Worm (Caenorhabditis elegans) whole organism, L2 larva: ENCODE measurements around the gene Y82E9BL.1.

ENCODE experiments used
- F13H6.1 ChIP-seq: sonication (generic microtip); optimal IDR thresholded peaks from 2 replicates; lab custom pipeline; 2016; ENCODE audit warnings: missing genetic modification characterization, missing compliant biosample characterization
- alr-1 ChIP-seq: fragments of 150-350 bp; optimal IDR thresholded peaks from 2 replicates; lab custom pipeline; 2014; ENCODE audit warnings: missing biosample characterization, missing genetic modification characterization
- aly-2 ChIP-seq: fragments of 150-350 bp; optimal IDR thresholded peaks from 2 replicates; lab custom pipeline; 2014; ENCODE audit warnings: missing biosample characterization, missing genetic modification characterization
- ama-1 ChIP-seq: fragments of 150-350 bp; optimal IDR thresholded peaks from 2 replicates; lab custom pipeline; 2018; ENCODE audit warnings: inconsistent platforms
- crh-2 ChIP-seq: sonication (generic microtip); optimal IDR thresholded peaks from 2 replicates; lab custom pipeline; 2017; ENCODE audit warnings: missing biosample characterization, missing genetic modification characterization
- egl-27 ChIP-seq: sonication (generic microtip); optimal IDR thresholded peaks from 3 replicates; lab custom pipeline; 2017; ENCODE audit warnings: missing biosample characterization, missing genetic modification reagents, missing genetic modification characterization
- elt-3 ChIP-seq: sonication (generic microtip); optimal IDR thresholded peaks from 2 replicates; lab custom pipeline; 2017; ENCODE audit warnings: missing biosample characterization, missing genetic modification characterization
- fos-1 ChIP-seq: fragments of 150-350 bp; optimal IDR thresholded peaks from 2 replicates; lab custom pipeline; 2014; ENCODE audit warnings: missing biosample characterization, missing genetic modification characterization
- gmeb-1 ChIP-seq: fragments of 150-350 bp; optimal IDR thresholded peaks from 2 replicates; lab custom pipeline; 2014; ENCODE audit warnings: missing biosample characterization, missing genetic modification characterization
- lin-11 ChIP-seq: fragments of 150-350 bp; sonication (generic microtip); optimal IDR thresholded peaks from 2 replicates; lab custom pipeline; 2014; ENCODE audit warnings: missing biosample characterization, missing genetic modification characterization, inconsistent platforms, mixed read lengths
- lin-39 ChIP-seq: fragments of 150-350 bp; optimal IDR thresholded peaks from 2 replicates; lab custom pipeline; 2014; ENCODE audit warnings: missing biosample characterization, missing genetic modification reagents, missing genetic modification characterization
- mdl-1 ChIP-seq, 2 experiments: fragments of 150-350 bp in 1 of 2; sonication (generic microtip) in 1 of 2; optimal IDR thresholded peaks; 2 replicates each; lab custom pipeline; 2017; ENCODE audit warnings: missing biosample characterization in 2 of 2, missing genetic modification characterization in 2 of 2
- nhr-10 ChIP-seq: sonication (generic microtip); optimal IDR thresholded peaks from 2 replicates; lab custom pipeline; 2017; ENCODE audit warnings: missing biosample characterization, missing genetic modification characterization
- nhr-11 ChIP-seq: fragments of 150-350 bp; optimal IDR thresholded peaks from 2 replicates; lab custom pipeline; 2014; ENCODE audit warnings: missing biosample characterization, missing genetic modification characterization
- nhr-12 ChIP-seq: fragments of 150-350 bp; optimal IDR thresholded peaks from 2 replicates; lab custom pipeline; 2014; ENCODE audit warnings: missing biosample characterization, missing genetic modification characterization
- nhr-21 ChIP-seq: fragments of 150-350 bp; optimal IDR thresholded peaks from 2 replicates; lab custom pipeline; 2014; ENCODE audit warnings: missing biosample characterization, missing genetic modification characterization
- nhr-23 ChIP-seq: fragments of 150-350 bp; optimal IDR thresholded peaks from 2 replicates; lab custom pipeline; 2014; ENCODE audit warnings: missing biosample characterization, missing genetic modification reagents, missing genetic modification characterization
- nhr-237 ChIP-seq: fragments of 150-350 bp; optimal IDR thresholded peaks from 2 replicates; lab custom pipeline; 2014; ENCODE audit warnings: missing biosample characterization, missing genetic modification characterization
- nhr-6 ChIP-seq: fragments of 150-350 bp; optimal IDR thresholded peaks from 2 replicates; lab custom pipeline; 2014; ENCODE audit warnings: missing biosample characterization, missing genetic modification characterization
- skn-1 ChIP-seq: sonication (generic microtip); optimal IDR thresholded peaks from 2 replicates; lab custom pipeline; 2017; ENCODE audit warnings: missing biosample characterization, missing genetic modification characterization
- sma-3 ChIP-seq: sonication (generic microtip); optimal IDR thresholded peaks from 2 replicates; lab custom pipeline; 2016; ENCODE audit warnings: missing genetic modification reagents, missing genetic modification characterization, missing compliant biosample characterization
- sma-9 ChIP-seq, 2 experiments: fragments of 150-350 bp in 1 of 2; sonication (generic microtip) in 1 of 2; optimal IDR thresholded peaks; 2 replicates each; lab custom pipeline; 2014 to 2016; ENCODE audit warnings: missing genetic modification characterization in 2 of 2, mild to moderate bottlenecking in 1 of 2, missing biosample characterization in 1 of 2, missing compliant biosample characterization in 1 of 2, missing genetic modification reagents in 1 of 2, moderate library complexity in 1 of 2
- unc-39 ChIP-seq: fragments of 150-350 bp; optimal IDR thresholded peaks from 2 replicates; lab custom pipeline; 2014; ENCODE audit warnings: missing biosample characterization, missing genetic modification characterization
- unc-62 ChIP-seq: fragments of 150-350 bp; optimal IDR thresholded peaks from 2 replicates; lab custom pipeline; 2014; ENCODE audit warnings: missing biosample characterization, missing genetic modification reagents, missing genetic modification characterization
- ztf-1 ChIP-seq: fragments of 200-800 bp; sonication (Bioruptor generic); conservative IDR thresholded peaks from 2 replicates; pipeline ENCODE4 v1.3.6; 2022; ENCODE audit warnings: missing genetic modification characterization, missing compliant biosample characterization

The Y82E9BL.1 gene

DNA sequence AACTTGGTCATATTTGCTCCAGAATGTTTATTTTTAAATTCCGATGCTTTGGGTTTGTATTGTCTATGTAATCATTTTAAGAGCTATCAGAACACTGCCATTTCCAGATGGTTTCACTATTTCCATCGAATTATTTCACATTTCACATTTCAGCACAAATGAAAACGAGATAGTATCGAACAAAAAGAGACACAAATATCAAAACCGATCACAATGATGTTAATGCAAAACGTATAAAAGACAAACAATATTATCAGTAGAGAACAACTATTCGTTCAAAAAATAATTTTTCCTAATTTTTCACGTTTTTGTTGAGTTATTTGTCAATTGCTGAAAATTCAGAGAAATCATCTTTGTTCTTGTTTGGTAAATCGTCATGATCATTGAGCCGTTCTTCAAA, 40.1 kb upstream of the Y82E9BL.1 start:
- no peak for TF ChIP-seq mdl-1 (tag; optimal IDR thresholded peaks at IDR 0.05; lab: Kevin White, UChicago)
- peak; percentile 49 for TF ChIP-seq fos-1
- TF ChIP-seq, all 48 proteins: peak for 1

DNA sequence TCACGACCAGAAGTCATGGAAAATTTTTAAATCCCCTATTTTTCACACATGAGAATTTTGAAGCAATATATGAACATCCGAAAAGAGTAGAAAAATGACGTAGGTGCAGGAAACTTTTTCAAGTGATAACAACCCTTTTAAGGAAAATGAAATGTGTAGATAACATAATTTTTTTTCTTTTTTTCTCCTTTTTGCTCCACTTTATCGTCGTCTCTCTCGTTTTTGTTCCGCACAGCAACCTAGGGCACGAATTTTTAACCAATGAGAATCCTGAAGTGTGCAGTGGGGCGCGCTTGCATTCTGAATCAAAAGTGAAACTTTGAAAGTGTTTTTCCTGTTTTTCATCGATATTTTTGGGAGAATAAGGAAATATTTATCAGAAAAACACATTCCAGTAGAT, 37.5 kb upstream of the Y82E9BL.1 start:
- TF ChIP-seq crh-2 (tag; lab: Kevin White, UChicago) (peak; percentile 44), sma-3 (peak; percentile 26), nhr-12 (no peak), unc-62 (GFP tag; lab: Kevin White, UChicago) (no peak), F13H6.1 (peak; percentile 6), gmeb-1 (tag; lab: Kevin White, UChicago) (peak; percentile 21), sma-9 (GFP tag; optimal IDR thresholded peaks at IDR 0.05; lab: Kevin White, UChicago) (peak; percentile 2), sma-9 (tag; optimal IDR thresholded peaks at IDR 0.05; lab: Kevin White, UChicago) (no peak), fos-1 (peak; percentile 84)

DNA sequence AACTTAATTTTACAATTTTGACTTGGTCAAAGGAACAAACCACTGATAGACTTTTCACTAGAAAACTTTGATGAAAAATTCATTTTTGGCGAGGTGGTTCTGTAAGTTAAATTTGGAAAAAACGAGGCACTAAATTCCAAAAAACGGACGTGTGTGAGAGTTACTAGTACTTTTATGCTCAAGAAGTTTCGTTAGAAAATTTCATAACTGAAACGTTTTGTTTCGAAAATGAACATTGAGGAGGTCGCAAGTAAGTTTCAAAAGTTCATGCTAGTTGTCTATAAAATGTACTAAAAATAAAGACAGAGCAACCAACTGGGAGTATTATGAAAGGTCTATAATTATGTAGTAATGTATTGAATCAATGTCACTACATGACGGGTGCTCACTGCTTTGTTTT, 36.5 kb upstream of the Y82E9BL.1 start, which contains the start of gene pals-17:
Gene pals-17, minus strand, starts transcription at position 101 of the 400 bp plus-strand sequence.
- TF ChIP-seq elt-3 (tag; lab: Kevin White, UChicago) (no peak), egl-27 (tag; lab: Kevin White, UChicago) (no peak), ztf-1 (GFP tag; lab: Robert Waterston, UW) (no peak), unc-39 (tag; lab: Kevin White, UChicago) (no peak), lin-11 (tag; lab: Kevin White, UChicago) (no peak), nhr-11 (tag; lab: Kevin White, UChicago) (no peak), ama-1 (lab: Kevin White, UChicago) (no peak), crh-2 (tag; lab: Kevin White, UChicago) (no peak), alr-1 (tag; lab: Kevin White, UChicago) (no peak), nhr-23 (tag; lab: Kevin White, UChicago) (no peak), lin-39 (tag; lab: Kevin White, UChicago) (no peak)

DNA sequence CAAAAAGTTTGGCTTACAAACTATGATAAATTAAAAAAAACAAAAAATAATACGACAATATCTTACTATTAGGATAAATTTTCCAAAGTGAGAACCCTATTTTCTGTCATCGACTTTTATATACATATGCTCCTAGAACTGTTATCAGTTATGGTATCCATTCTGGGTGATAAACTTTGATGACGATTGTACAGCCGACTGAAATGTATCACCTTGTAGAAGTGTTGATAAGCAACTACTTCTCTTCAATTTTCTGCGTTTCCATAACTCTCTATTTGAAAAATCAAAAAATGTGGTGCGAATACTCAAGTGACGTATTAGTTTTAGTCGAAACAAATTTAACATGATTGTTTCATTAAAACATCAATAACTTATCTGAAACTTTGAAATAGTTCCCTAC, 34.8 kb upstream of the Y82E9BL.1 start:
- TF ChIP-seq lin-11 (tag; lab: Kevin White, UChicago) (no peak), sma-9 (GFP tag; optimal IDR thresholded peaks at IDR 0.05; lab: Kevin White, UChicago) (peak; percentile 37), sma-9 (tag; optimal IDR thresholded peaks at IDR 0.05; lab: Kevin White, UChicago) (no peak), nhr-23 (tag; lab: Kevin White, UChicago) (no peak), skn-1 (no peak), ama-1 (lab: Kevin White, UChicago) (no peak), nhr-6 (no peak), nhr-237 (tag; lab: Kevin White, UChicago) (no peak), fos-1 (peak; percentile 98), alr-1 (tag; lab: Kevin White, UChicago) (no peak), crh-2 (tag; lab: Kevin White, UChicago) (peak; percentile 10)

DNA sequence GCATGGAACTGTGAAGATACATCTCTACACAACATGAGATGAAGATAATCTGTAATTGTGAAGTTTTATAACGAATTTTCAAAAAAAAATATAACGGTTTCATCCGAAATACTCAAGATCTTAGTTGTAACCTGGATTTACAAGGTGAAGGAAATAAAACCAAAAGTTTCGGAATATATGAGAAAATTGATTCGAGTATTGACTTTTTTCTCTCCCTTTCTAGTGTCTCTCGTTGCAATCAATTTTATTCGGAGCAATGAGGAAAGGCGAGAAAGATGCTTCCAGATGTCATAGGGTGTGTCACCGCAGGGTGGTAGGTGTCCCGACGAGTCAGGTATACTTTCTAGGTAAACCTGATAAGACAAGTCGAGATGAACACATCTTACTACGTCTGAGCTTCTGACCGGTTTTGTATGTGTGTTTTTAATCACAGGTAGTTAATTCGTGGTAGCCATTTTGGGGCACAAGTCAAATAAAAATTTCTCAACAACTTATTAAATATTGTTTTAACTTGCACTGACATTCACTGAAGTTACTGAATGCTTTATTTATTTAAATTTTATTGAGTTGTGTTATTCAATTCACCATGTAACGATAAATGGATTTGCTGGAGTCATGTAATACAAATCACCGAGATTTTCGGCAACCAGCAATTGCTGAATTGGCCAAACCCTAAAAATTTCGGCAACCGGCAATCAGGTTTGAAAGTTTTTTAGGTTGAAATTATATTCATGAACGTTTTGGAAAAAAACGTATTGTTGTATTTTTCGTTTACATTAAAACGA, 33.2 kb upstream of the Y82E9BL.1 start, which contains the start of gene pals-20:
Gene pals-20, minus strand, starts transcription at position 51 of the 785 bp plus-strand sequence.
- TF ChIP-seq sma-9 (GFP tag; optimal IDR thresholded peaks at IDR 0.05; lab: Kevin White, UChicago) (no peak), sma-9 (tag; optimal IDR thresholded peaks at IDR 0.05; lab: Kevin White, UChicago) (no peak), fos-1 (peak; percentile 67)

DNA sequence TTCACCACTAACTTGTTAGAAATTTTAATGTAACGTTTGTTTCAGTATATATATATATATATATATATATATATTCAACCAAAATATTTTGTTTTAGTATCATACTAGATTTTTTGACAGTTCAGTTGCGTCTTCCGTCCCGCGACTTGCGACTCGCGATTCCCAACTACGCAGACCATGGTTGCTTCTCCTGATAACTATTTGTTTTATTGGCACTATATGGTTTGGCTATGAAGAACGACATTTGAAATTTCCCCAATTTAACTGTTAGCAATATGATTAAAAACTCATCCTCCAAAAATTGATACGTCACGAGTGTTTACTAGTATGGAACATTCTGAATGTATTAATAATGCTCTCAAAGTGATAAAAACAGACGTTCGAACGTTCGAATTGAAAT, 29.5 kb upstream of the Y82E9BL.1 start:
- TF ChIP-seq aly-2 (tag; lab: Kevin White, UChicago): no peak
- peak; percentile 32 for TF ChIP-seq fos-1
- no peak for TF ChIP-seq nhr-237 (tag; lab: Kevin White, UChicago)
- TF ChIP-seq crh-2 (tag; lab: Kevin White, UChicago): no peak
- no peak for TF ChIP-seq nhr-10

DNA sequence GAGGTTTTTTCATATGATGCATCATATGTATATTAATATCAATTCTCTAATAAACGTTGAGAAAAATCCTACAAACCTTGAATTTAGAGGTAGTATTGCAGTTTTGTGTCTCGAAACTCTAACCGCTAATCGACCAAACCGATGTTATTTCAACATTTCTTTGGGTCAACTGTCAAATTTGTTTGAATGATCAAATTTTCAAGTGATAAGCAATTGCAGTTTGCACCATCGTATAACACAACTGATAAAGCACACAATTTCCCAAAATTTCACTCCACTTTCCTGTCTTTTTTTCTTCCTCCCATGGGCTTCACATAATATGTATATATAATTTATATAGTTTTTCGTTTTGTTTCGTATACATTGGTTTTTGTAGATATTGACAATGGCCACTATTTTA, 28.9 kb upstream of the Y82E9BL.1 start, which contains the start of the genes fbxa-138 and Y82E9BR.5:
Gene fbxa-138, minus strand, starts transcription at position 161 of the 400 bp plus-strand sequence.
Gene Y82E9BR.5, plus strand, starts transcription at position 279 of the 400 bp plus-strand sequence.
- TF ChIP-seq ztf-1 (GFP tag; lab: Robert Waterston, UW) (no peak), fos-1 (peak; percentile 87), gmeb-1 (tag; lab: Kevin White, UChicago) (peak; percentile 4), nhr-21 (tag; lab: Kevin White, UChicago) (no peak)
